Worm (Caenorhabditis elegans) whole organism, late embryonic: Measurements from ENCODE around the gene C05D11.5.

Experiments used
- C08G9.2 ChIP-seq: sonication (generic microtip); optimal IDR thresholded peaks from 2 replicates; lab custom pipeline; 2016; ENCODE audit warnings: mild to moderate bottlenecking, missing genetic modification characterization, moderate library complexity, missing compliant biosample characterization
- F13H6.1 ChIP-seq: sonication (generic microtip); optimal IDR thresholded peaks from 2 replicates; lab custom pipeline; 2016; ENCODE audit warnings: missing genetic modification characterization, missing compliant biosample characterization
- K02D7.2 ChIP-seq: sonication (generic microtip); optimal IDR thresholded peaks from 2 replicates; lab custom pipeline; 2017; ENCODE audit warnings: mild to moderate bottlenecking, missing genetic modification characterization, missing compliant biosample characterization
- K09A11.1 ChIP-seq: sonication (generic microtip); optimal IDR thresholded peaks from 2 replicates; lab custom pipeline; 2017; ENCODE audit warnings: antibody characterized with exemption, mild to moderate bottlenecking, missing genetic modification characterization, missing compliant biosample characterization; ENCODE audit not compliant: insufficient read depth
- T23F11.4 ChIP-seq: fragments of 200-800 bp; sonication (Bioruptor generic); optimal IDR thresholded peaks from 2 replicates; lab custom pipeline; 2018; ENCODE audit warnings: mild to moderate bottlenecking, missing genetic modification characterization, missing compliant biosample characterization
- Y22D7AL.16 ChIP-seq: sonication (generic microtip); optimal IDR thresholded peaks from 2 replicates; lab custom pipeline; 2016; ENCODE audit warnings: missing genetic modification characterization, missing compliant biosample characterization
- ahr-1 ChIP-seq: sonication (generic microtip); optimal IDR thresholded peaks from 2 replicates; lab custom pipeline; 2016; ENCODE audit warnings: missing genetic modification characterization, missing compliant biosample characterization
- ama-1 ChIP-seq: fragments of 150-350 bp; optimal IDR thresholded peaks from 2 replicates; lab custom pipeline; 2014
- ceh-18 ChIP-seq: sonication (generic microtip); optimal IDR thresholded peaks from 2 replicates; lab custom pipeline; 2016; ENCODE audit warnings: missing genetic modification characterization, missing compliant biosample characterization
- ceh-19 ChIP-seq: fragments of 200-800 bp; sonication (Bioruptor generic); optimal IDR thresholded peaks from 2 replicates; lab custom pipeline; 2018; ENCODE audit warnings: mild to moderate bottlenecking, missing genetic modification characterization, missing compliant biosample characterization
- ceh-24 ChIP-seq: sonication (generic microtip); optimal IDR thresholded peaks from 2 replicates; lab custom pipeline; 2016; ENCODE audit warnings: mild to moderate bottlenecking, missing genetic modification characterization, missing compliant biosample characterization
- ceh-30 ChIP-seq: fragments of 150-350 bp; optimal IDR thresholded peaks from 2 replicates; lab custom pipeline; 2014; ENCODE audit warnings: missing biosample characterization, missing genetic modification characterization
- ceh-31 ChIP-seq: sonication (generic microtip); optimal IDR thresholded peaks from 2 replicates; lab custom pipeline; 2016; ENCODE audit warnings: missing genetic modification characterization, missing compliant biosample characterization
- ceh-34 ChIP-seq: sonication (generic microtip); optimal IDR thresholded peaks from 2 replicates; lab custom pipeline; 2016; ENCODE audit warnings: mild to moderate bottlenecking, missing genetic modification characterization, missing compliant biosample characterization
- ceh-48 ChIP-seq: sonication (generic microtip); optimal IDR thresholded peaks from 2 replicates; lab custom pipeline; 2016; ENCODE audit warnings: missing genetic modification characterization, inconsistent platforms, missing compliant biosample characterization
- ceh-9 ChIP-seq: sonication (generic microtip); optimal IDR thresholded peaks from 2 replicates; lab custom pipeline; 2016; ENCODE audit warnings: mild to moderate bottlenecking, missing genetic modification characterization, inconsistent platforms, missing compliant biosample characterization
- che-1 ChIP-seq: sonication (generic microtip); optimal IDR thresholded peaks from 2 replicates; lab custom pipeline; 2016; ENCODE audit warnings: mild to moderate bottlenecking, missing genetic modification characterization, missing compliant biosample characterization
- elt-4 ChIP-seq: sonication (generic microtip); optimal IDR thresholded peaks from 2 replicates; lab custom pipeline; 2016; ENCODE audit warnings: missing genetic modification characterization, missing compliant biosample characterization
- ets-4 ChIP-seq: sonication (generic microtip); optimal IDR thresholded peaks from 2 replicates; lab custom pipeline; 2016; ENCODE audit warnings: missing genetic modification characterization, missing compliant biosample characterization
- eyg-1 ChIP-seq: sonication (generic microtip); optimal IDR thresholded peaks from 2 replicates; lab custom pipeline; 2016; ENCODE audit warnings: missing genotype, missing genetic modification characterization, missing compliant biosample characterization
- gmeb-2 ChIP-seq: sonication (generic microtip); optimal IDR thresholded peaks from 2 replicates; lab custom pipeline; 2016; ENCODE audit warnings: missing genetic modification characterization, inconsistent platforms, missing compliant biosample characterization
- hlh-30 ChIP-seq: sonication (generic microtip); optimal IDR thresholded peaks from 2 replicates; lab custom pipeline; 2017; ENCODE audit warnings: antibody characterized with exemption, missing genetic modification characterization, missing compliant biosample characterization; ENCODE audit not compliant: insufficient read depth
- hlh-8 ChIP-seq: sonication (generic microtip); optimal IDR thresholded peaks from 2 replicates; lab custom pipeline; 2016; ENCODE audit warnings: missing genotype, missing genetic modification characterization, missing compliant biosample characterization
- lim-6 ChIP-seq: sonication (generic microtip); optimal IDR thresholded peaks from 2 replicates; lab custom pipeline; 2016; ENCODE audit warnings: missing genetic modification characterization, missing compliant biosample characterization
- lin-11 ChIP-seq: fragments of 200-800 bp; sonication (Bioruptor generic); optimal IDR thresholded peaks from 2 replicates; lab custom pipeline; 2018; ENCODE audit warnings: mild to moderate bottlenecking, missing genetic modification characterization, missing compliant biosample characterization
- madf-2 ChIP-seq: sonication (generic microtip); optimal IDR thresholded peaks from 2 replicates; lab custom pipeline; 2017; ENCODE audit warnings: missing genetic modification characterization, missing compliant biosample characterization
- mec-3 ChIP-seq: sonication (generic microtip); optimal IDR thresholded peaks from 2 replicates; lab custom pipeline; 2016; ENCODE audit warnings: borderline replicate concordance, missing genetic modification characterization, missing compliant biosample characterization
- nfya-1 ChIP-seq: sonication (generic microtip); optimal IDR thresholded peaks from 2 replicates; lab custom pipeline; 2017; ENCODE audit warnings: missing genetic modification characterization, mild to moderate bottlenecking, missing compliant biosample characterization, antibody characterized with exemption, moderate library complexity
- nhr-11 ChIP-seq: fragments of 150-350 bp; optimal IDR thresholded peaks from 2 replicates; lab custom pipeline; 2014; ENCODE audit warnings: missing biosample characterization, missing genetic modification characterization
- nhr-232 ChIP-seq: sonication (generic microtip); optimal IDR thresholded peaks from 2 replicates; lab custom pipeline; 2016; ENCODE audit warnings: missing genetic modification characterization, missing compliant biosample characterization
- npax-4 ChIP-seq: sonication (generic microtip); optimal IDR thresholded peaks from 2 replicates; lab custom pipeline; 2016; ENCODE audit warnings: missing genetic modification characterization, missing compliant biosample characterization
- pag-3 ChIP-seq: sonication (generic microtip); optimal IDR thresholded peaks from 2 replicates; lab custom pipeline; 2016; ENCODE audit warnings: missing compliant biosample characterization, missing genetic modification characterization, borderline replicate concordance
- pat-9 ChIP-seq: fragments of 200-800 bp; sonication (Bioruptor generic); optimal IDR thresholded peaks from 2 replicates; lab custom pipeline; 2018; ENCODE audit warnings: mild to moderate bottlenecking, missing genetic modification characterization, moderate library complexity, missing compliant biosample characterization
- pax-1 ChIP-seq: fragments of 150-350 bp; optimal IDR thresholded peaks from 2 replicates; lab custom pipeline; 2014; ENCODE audit warnings: missing biosample characterization, missing genetic modification characterization
- pqm-1 ChIP-seq: sonication (generic microtip); optimal IDR thresholded peaks from 2 replicates; lab custom pipeline; 2016; ENCODE audit warnings: missing genetic modification characterization, missing compliant biosample characterization
- pros-1 ChIP-seq: fragments of 150-350 bp; optimal IDR thresholded peaks from 2 replicates; lab custom pipeline; 2014; ENCODE audit warnings: missing biosample characterization, missing genetic modification reagents, missing genetic modification characterization
- ref-2 ChIP-seq: sonication (generic microtip); optimal IDR thresholded peaks from 2 replicates; lab custom pipeline; 2016; ENCODE audit warnings: missing genetic modification characterization, missing compliant biosample characterization
- sox-2 ChIP-seq: fragments of 200-800 bp; sonication (Bioruptor generic); IDR thresholded peaks from 2 replicates; pipeline ENCODE4 v1.3.6; 2022; ENCODE audit warnings: missing genetic modification reagents, missing genetic modification characterization, missing compliant biosample characterization
- tbx-2 ChIP-seq: sonication (generic microtip); optimal IDR thresholded peaks from 2 replicates; lab custom pipeline; 2016; ENCODE audit warnings: missing genetic modification characterization, missing compliant biosample characterization
- unc-55 ChIP-seq: sonication (generic microtip); optimal IDR thresholded peaks from 2 replicates; lab custom pipeline; 2017; ENCODE audit warnings: missing biosample characterization, missing genetic modification reagents, missing genetic modification characterization
- unc-86 ChIP-seq: sonication (generic microtip); optimal IDR thresholded peaks from 2 replicates; lab custom pipeline; 2016; ENCODE audit warnings: missing genetic modification characterization, missing compliant biosample characterization
- zip-5 ChIP-seq: sonication (generic microtip); optimal IDR thresholded peaks from 2 replicates; lab custom pipeline; 2016; ENCODE audit warnings: missing genetic modification characterization, missing compliant biosample characterization
- ztf-16 ChIP-seq: sonication (generic microtip); optimal IDR thresholded peaks from 2 replicates; lab custom pipeline; 2017; ENCODE audit warnings: missing genetic modification characterization, missing compliant biosample characterization

Gene C05D11.5

ce11 chrIII:6453665-6454064 is 41.9 kb upstream of the C05D11.5 start (continued):
- TF ChIP-seq K09A11.1 (peak; percentile 19), tbx-2 (peak; percentile 78), C08G9.2 (no peak), unc-55 (GFP tag; lab: Kevin White, UChicago) (no peak), hlh-8 (tag; lab: Kevin White, UChicago) (peak; percentile 11), ztf-16 (peak; percentile 74), mec-3 (no peak), nhr-11 (tag; lab: Kevin White, UChicago) (no peak), ceh-9 (no peak), ahr-1 (tag; lab: Kevin White, UChicago) (no peak), pag-3 (tag; lab: Kevin White, UChicago) (no peak), ceh-18 (peak; percentile 64), ceh-34 (tag; lab: Kevin White, UChicago) (peak; percentile 87), che-1 (tag; lab: Kevin White, UChicago) (peak; percentile 22), elt-4 (no peak), ama-1 (lab: Kevin White, UChicago) (no peak), K02D7.2 (tag; lab: Kevin White, UChicago) (no peak), pqm-1 (peak; percentile 32), ets-4 (tag; lab: Kevin White, UChicago) (peak; percentile 31), ceh-19 (peak; percentile 77), unc-86 (peak; percentile 31), lin-11 (tag; lab: Kevin White, UChicago) (peak; percentile 5), pros-1 (peak; percentile 14), eyg-1 (tag; lab: Kevin White, UChicago) (no peak), sox-2 (GFP tag; lab: Robert Waterston, UW) (0 out of 2 replicates have a peak, but pooled peaks have one; percentile 23), Y22D7AL.16 (tag; lab: Kevin White, UChicago) (no peak), nhr-232 (peak; percentile 28), lim-6 (tag; lab: Kevin White, UChicago) (peak; percentile 26), pat-9 (peak; percentile 62), F13H6.1 (tag; lab: Kevin White, UChicago) (peak; percentile 54)

ce11 chrIII:6452683-6453082 is 40.9 kb upstream of the C05D11.5 start:
- TF ChIP-seq pax-1 (no peak), hlh-30 (peak; percentile 81)

- TF ChIP-seq madf-2 (tag; lab: Kevin White, UChicago) (no peak), ceh-24 (tag; lab: Kevin White, UChicago) (no peak), nfya-1 (tag; lab: Kevin White, UChicago) (no peak), ama-1 (lab: Kevin White, UChicago) (no peak), pax-1 (no peak), sox-2 (GFP tag; lab: Robert Waterston, UW) (no peak), gmeb-2 (no peak), ceh-48 (no peak), elt-4 (no peak), npax-4 (tag; lab: Kevin White, UChicago) (no peak), ref-2 (tag; lab: Kevin White, UChicago) (no peak), pat-9 (no peak), tbx-2 (no peak), pag-3 (tag; lab: Kevin White, UChicago) (no peak), ceh-31 (tag; lab: Kevin White, UChicago) (no peak), ceh-30 (tag; lab: Kevin White, UChicago) (no peak), nhr-11 (tag; lab: Kevin White, UChicago) (no peak), zip-5 (tag; lab: Kevin White, UChicago) (no peak), T23F11.4 (GFP tag; lab: Kevin White, UChicago) (no peak)
These were observed 40.5 kb upstream of the C05D11.5 start, which contains the start of gene set-1 for ce11 chrIII:6452278-6452677. Gene set-1 (minus strand): TSS chrIII:6452378.
